Worm (Caenorhabditis elegans) whole organism, L1 larva: ENCODE data around the gene lon-8.

ENCODE experiments used
- ces-1 ChIP-seq: fragments of 150-350 bp; optimal IDR thresholded peaks from 2 replicates; lab custom pipeline; 2014; ENCODE audit warnings: missing biosample characterization, missing genetic modification reagents, missing genetic modification characterization
- egl-13 ChIP-seq: sonication (generic microtip); optimal IDR thresholded peaks from 2 replicates; lab custom pipeline; 2016; ENCODE audit warnings: missing genotype, missing genetic modification reagents, missing genetic modification characterization, missing compliant biosample characterization
- elt-2 ChIP-seq: sonication (generic microtip); optimal IDR thresholded peaks from 2 replicates; lab custom pipeline; 2016; ENCODE audit warnings: missing genetic modification characterization, mild to moderate bottlenecking, inconsistent platforms, missing compliant biosample characterization, missing genetic modification reagents
- jun-1 ChIP-seq: fragments of 150-350 bp; optimal IDR thresholded peaks from 2 replicates; lab custom pipeline; 2014; ENCODE audit warnings: missing biosample characterization, missing genetic modification reagents, missing genetic modification characterization
- lin-14 ChIP-seq: fragments of 200-800 bp; sonication (Bioruptor generic); optimal IDR thresholded peaks from 2 replicates; lab custom pipeline; 2018; ENCODE audit warnings: mild to moderate bottlenecking, missing genetic modification characterization, moderate library complexity, missing compliant biosample characterization
- lin-15B ChIP-seq: fragments of 150-350 bp; sonication (generic microtip); optimal IDR thresholded peaks from 3 replicates; lab custom pipeline; 2014; ENCODE audit warnings: missing biosample characterization, missing genetic modification characterization
- nhr-11 ChIP-seq: fragments of 150-350 bp; optimal IDR thresholded peaks from 2 replicates; lab custom pipeline; 2014; ENCODE audit warnings: missing biosample characterization, missing genetic modification characterization
- nhr-76 ChIP-seq: sonication (generic microtip); optimal IDR thresholded peaks from 2 replicates; lab custom pipeline; 2017; ENCODE audit warnings: missing biosample characterization, missing genetic modification characterization
- skn-1 ChIP-seq: fragments of 150-350 bp; optimal IDR thresholded peaks from 2 replicates; lab custom pipeline; 2014; ENCODE audit warnings: missing biosample characterization, missing genetic modification characterization
- vab-15 ChIP-seq: sonication (generic microtip); optimal IDR thresholded peaks from 2 replicates; lab custom pipeline; 2017; ENCODE audit warnings: missing genotype, mild to moderate bottlenecking, missing genetic modification characterization, missing compliant biosample characterization
- ztf-4 ChIP-seq: fragments of 150-350 bp; optimal IDR thresholded peaks from 2 replicates; lab custom pipeline; 2014; ENCODE audit warnings: missing biosample characterization, missing genetic modification characterization

ce11 chrV:17985960-17986359 lies 15.2 kb downstream of the lon-8 start, which contains the start of gene Y59A8B.21:
- TF ChIP-seq elt-2 (tag; lab: Kevin White, UChicago) (no peak), vab-15 (tag; lab: Kevin White, UChicago) (no peak), ztf-4 (no peak), lin-14 (no peak), nhr-76 (tag; lab: Kevin White, UChicago) (no peak), jun-1 (tag; lab: Kevin White, UChicago) (no peak), skn-1 (tag; lab: Kevin White, UChicago) (no peak), ces-1 (GFP tag; lab: Kevin White, UChicago) (no peak), lin-15B (no peak), nhr-11 (tag; lab: Kevin White, UChicago) (no peak), egl-13 (no peak)
